Worm (Caenorhabditis elegans) whole organism, mixed stage, embryonic: ENCODE measurements around the gene B0303.16.

Experiments used
- blmp-1 ChIP-seq: fragments of 150-350 bp; optimal IDR thresholded peaks from 2 replicates; lab custom pipeline; 2014; ENCODE audit warnings: missing biosample characterization, missing genetic modification characterization
- lsy-2 ChIP-seq: fragments of 150-350 bp; optimal IDR thresholded peaks from 2 replicates; lab custom pipeline; 2014; ENCODE audit warnings: missing biosample characterization, missing genetic modification characterization
- nhr-237 ChIP-seq: fragments of 150-350 bp; optimal IDR thresholded peaks from 2 replicates; lab custom pipeline; 2014; ENCODE audit warnings: missing biosample characterization, missing genetic modification characterization

- TF ChIP-seq nhr-237 (tag; lab: Kevin White, UChicago), result no peak
- no peak for TF ChIP-seq lsy-2 (tag; lab: Kevin White, UChicago)
- no peak for TF ChIP-seq blmp-1 (tag; lab: Kevin White, UChicago)
Measured at ce11 chrIII:8741955-8742354, 37.1 kb downstream of the B0303.16 start.
